Fruit fly (Drosophila melanogaster): ENCODE data around the gene pasi1.

Gene pasi1

dm6 chr3R:17781371-17781770 is 13.5 kb upstream of the pasi1 start (continued):
- peak; percentile 76 for TF ChIP-seq lab (GFP tag; optimal IDR thresholded peaks at IDR 0.05)
- peak; percentile 83 for TF ChIP-seq Meics (GFP tag; optimal IDR thresholded peaks at IDR 0.05)
- peak; percentile 54; the same call in 1 of the 2 replicates for TF ChIP-seq CkIIα-i1 (GFP tag; IDR thresholded peaks at IDR 0.05)
- TF ChIP-seq sens (GFP tag), result peak; percentile 97
- no peak for TF ChIP-seq HLH4C (GFP tag; IDR thresholded peaks at IDR 0.05; ENCODE audit: partially characterized antibody)
- no peak for TF ChIP-seq inv (GFP tag; IDR thresholded peaks at IDR 0.05; ENCODE audit: partially characterized antibody)
- peak; percentile 78 for TF ChIP-seq wdn (GFP tag; IDR thresholded peaks at IDR 0.05)
- no peak for TF ChIP-seq mld (GFP tag; IDR thresholded peaks at IDR 0.05; ENCODE audit: partially characterized antibody)
- TF ChIP-seq Ssrp (tag; optimal IDR thresholded peaks at IDR 0.05), result peak; percentile 68
- TF ChIP-seq Pdp1 (GFP tag; optimal IDR thresholded peaks at IDR 0.05), result peak; percentile 81 to 83
- peak; percentile 64 for TF ChIP-seq Sox100B (GFP tag; optimal IDR thresholded peaks at IDR 0.05)
- TF ChIP-seq CG10209 (GFP tag; optimal IDR thresholded peaks at IDR 0.05), result peak; percentile 68
- peak; percentile 1 for TF ChIP-seq NC2β (GFP tag; optimal IDR thresholded peaks at IDR 0.05)
- TF ChIP-seq Hr39 (optimal IDR thresholded peaks at IDR 0.05), result no peak
- TF ChIP-seq Dref (GFP tag; IDR thresholded peaks at IDR 0.05), result 0 out of 2 replicates have a peak, but pooled peaks have one; percentile 16
- peak; percentile 45; the same call in 1 of the 2 replicates for TF ChIP-seq CG11696 (GFP tag; IDR thresholded peaks at IDR 0.05)
- TF ChIP-seq CG9437 (GFP tag; optimal IDR thresholded peaks at IDR 0.05), result peak; percentile 23
- TF ChIP-seq CG3847 (GFP tag; IDR thresholded peaks at IDR 0.05), result peak; percentile 84
- TF ChIP-seq CG17359 (tag; optimal IDR thresholded peaks at IDR 0.05), result peak; percentile 81
- TF ChIP-seq dpn (GFP tag; optimal IDR thresholded peaks at IDR 0.05), result peak; percentile 68 to 77
- TF ChIP-seq lola (GFP tag; optimal IDR thresholded peaks at IDR 0.05), result no peak
- TF ChIP-seq tio (GFP tag; optimal IDR thresholded peaks at IDR 0.05), result peak; percentile 38
- TF ChIP-seq knrl (GFP tag; IDR thresholded peaks at IDR 0.05; ENCODE audit: partially characterized antibody), result no peak
- TF ChIP-seq CG17186 (GFP tag; optimal IDR thresholded peaks at IDR 0.05), result no peak
- no peak for TF ChIP-seq Neu2 (GFP tag; optimal IDR thresholded peaks at IDR 0.05; ENCODE audit: borderline replicate concordance)
- TF ChIP-seq Atf-2 (GFP tag; optimal IDR thresholded peaks at IDR 0.05), result peak; percentile 54
- peak; percentile 42; the same call in 2 of the 3 replicates for TF ChIP-seq CG11093 (GFP tag; IDR thresholded peaks at IDR 0.05)
- TF ChIP-seq CG8359 (GFP tag; optimal IDR thresholded peaks at IDR 0.05; ENCODE audit: borderline replicate concordance), result peak; percentile 8
- TF ChIP-seq pb (GFP tag; optimal IDR thresholded peaks at IDR 0.05), result peak; percentile 72
- peak; percentile 64 for TF ChIP-seq BtbVII (GFP tag; optimal IDR thresholded peaks at IDR 0.05)
- TF ChIP-seq Bdp1 (GFP tag; optimal IDR thresholded peaks at IDR 0.05), result peak; percentile 32
- no peak for TF ChIP-seq lbe (GFP tag; optimal IDR thresholded peaks at IDR 0.05)
- peak; percentile 78 for TF ChIP-seq croc (GFP tag; conservative IDR thresholded peaks at IDR 0.05)
- TF ChIP-seq CG9215 (GFP tag; IDR thresholded peaks at IDR 0.05), result peak; percentile 82
- TF ChIP-seq CG5953 (GFP tag; IDR thresholded peaks at IDR 0.05), result peak; percentile 84
- TF ChIP-seq slbo (GFP tag; IDR thresholded peaks at IDR 0.05), result peak; percentile 86
- TF ChIP-seq gt (GFP tag; IDR thresholded peaks at IDR 0.05), result peak; percentile 45; the same call in 1 of the 2 replicates
- 0 out of 3 replicates have a peak, but pooled peaks have one; percentile 43 for TF ChIP-seq Optix (GFP tag; IDR thresholded peaks at IDR 0.05)
- TF ChIP-seq CG10274 (GFP tag; optimal IDR thresholded peaks at IDR 0.05), result peak; percentile 47
- peak; percentile 60 for TF ChIP-seq cwo (GFP tag; optimal IDR thresholded peaks at IDR 0.05)
- TF ChIP-seq CG6813 (GFP tag; optimal IDR thresholded peaks at IDR 0.05), result peak; percentile 71
- TF ChIP-seq Camta (GFP tag; optimal IDR thresholded peaks at IDR 0.05), result peak; percentile 72
- TF ChIP-seq emc (GFP tag; optimal IDR thresholded peaks at IDR 0.05), result peak; percentile 72
- peak; percentile 62 for TF ChIP-seq CG33213 (GFP tag; optimal IDR thresholded peaks at IDR 0.05)
- TF ChIP-seq fd102C (GFP tag; optimal IDR thresholded peaks at IDR 0.05), result no peak
- TF ChIP-seq p53 (GFP tag; optimal IDR thresholded peaks at IDR 0.05), result peak; percentile 44
- peak; percentile 83 for TF ChIP-seq Abd-B (GFP tag; optimal IDR thresholded peaks at IDR 0.05)
- TF ChIP-seq tin (GFP tag; optimal IDR thresholded peaks at IDR 0.05), result peak; percentile 68
- TF ChIP-seq CG10147 (GFP tag; optimal IDR thresholded peaks at IDR 0.05), result peak; percentile 49
- peak; percentile 72 for TF ChIP-seq CG13894 (tag; optimal IDR thresholded peaks at IDR 0.05)

All from whole organism, embryonic.